Worm (Caenorhabditis elegans) whole organism, young adult: Measurements from ENCODE around the gene mog-5.

ENCODE experiments used
- B0261.1 ChIP-seq: sonication (generic microtip); optimal IDR thresholded peaks from 2 replicates; lab custom pipeline; 2016; ENCODE audit warnings: mild to moderate bottlenecking, missing genetic modification characterization, moderate library complexity, missing compliant biosample characterization
- B0336.3 ChIP-seq: fragments of 200-800 bp; sonication (Bioruptor generic); IDR thresholded peaks from 2 replicates; pipeline ENCODE4 v1.3.6; 2022; ENCODE audit warnings: missing genetic modification characterization, missing compliant biosample characterization
- C06A6.2 ChIP-seq: fragments of 200-800 bp; sonication (Bioruptor generic); conservative IDR thresholded peaks from 2 replicates; pipeline ENCODE4 v1.3.6; 2022; ENCODE audit warnings: missing genetic modification characterization, missing compliant biosample characterization
- C17E4.6 ChIP-seq: fragments of 200-800 bp; sonication (Bioruptor generic); IDR thresholded peaks from 2 replicates; pipeline ENCODE4 v1.3.6; 2022; ENCODE audit warnings: missing genetic modification reagents, missing genetic modification characterization, missing compliant biosample characterization
- F10E7.11 ChIP-seq: sonication (generic microtip); optimal IDR thresholded peaks from 2 replicates; lab custom pipeline; 2017; ENCODE audit warnings: mild to moderate bottlenecking, missing genetic modification characterization, moderate library complexity, missing compliant biosample characterization
- F49E8.2 ChIP-seq: sonication (generic microtip); optimal IDR thresholded peaks from 3 replicates; lab custom pipeline; 2017; ENCODE audit warnings: missing genetic modification characterization, mild to moderate bottlenecking, missing compliant biosample characterization, antibody characterized with exemption, moderate library complexity; ENCODE audit not compliant: insufficient read depth
- F55B11.4 ChIP-seq: sonication (generic microtip); optimal IDR thresholded peaks from 2 replicates; lab custom pipeline; 2016; ENCODE audit warnings: missing compliant biosample characterization, missing genetic modification characterization, borderline replicate concordance; ENCODE audit not compliant: insufficient read depth
- F57A8.1 ChIP-seq: fragments of 200-800 bp; sonication (Bioruptor generic); optimal IDR thresholded peaks from 2 replicates; lab custom pipeline; 2018; ENCODE audit warnings: mild to moderate bottlenecking, missing genetic modification characterization, moderate library complexity, missing compliant biosample characterization
- K12H6.12 ChIP-seq: fragments of 200-800 bp; sonication (Bioruptor generic); optimal IDR thresholded peaks from 2 replicates; lab custom pipeline; 2018; ENCODE audit warnings: mild to moderate bottlenecking, missing genetic modification characterization, missing compliant biosample characterization
- T07F8.4 ChIP-seq: sonication (generic microtip); optimal IDR thresholded peaks from 2 replicates; lab custom pipeline; 2016; ENCODE audit warnings: mild to moderate bottlenecking, missing genetic modification characterization, moderate library complexity, missing compliant biosample characterization
- Y56A3A.18 ChIP-seq: fragments of 200-800 bp; sonication (Bioruptor generic); IDR thresholded peaks from 2 replicates; pipeline ENCODE4 v1.3.6; 2022; ENCODE audit warnings: missing genetic modification reagents, missing genetic modification characterization, missing compliant biosample characterization
- Y67H2A.10 ChIP-seq: fragments of 200-800 bp; sonication (Bioruptor generic); conservative IDR thresholded peaks from 2 replicates; pipeline ENCODE4 v1.3.6; 2022; ENCODE audit warnings: missing genetic modification reagents, missing genetic modification characterization, missing compliant biosample characterization
- atf-7 ChIP-seq: sonication (generic microtip); optimal IDR thresholded peaks from 2 replicates; lab custom pipeline; 2017; ENCODE audit warnings: mild to moderate bottlenecking, missing genetic modification characterization, missing compliant biosample characterization
- bed-1 ChIP-seq: fragments of 200-800 bp; sonication (Bioruptor generic); IDR thresholded peaks from 2 replicates; pipeline ENCODE4 v1.3.6; 2022; ENCODE audit warnings: missing genetic modification reagents, missing genetic modification characterization, missing compliant biosample characterization
- chd-7 ChIP-seq: sonication (generic microtip); optimal IDR thresholded peaks from 2 replicates; lab custom pipeline; 2016; ENCODE audit warnings: mild to moderate bottlenecking, missing genetic modification characterization, moderate library complexity, missing compliant biosample characterization
- dox-1 ChIP-seq: fragments of 200-800 bp; sonication (Bioruptor generic); IDR thresholded peaks from 2 replicates; pipeline ENCODE4 v1.3.6; 2022; ENCODE audit warnings: missing genetic modification reagents, missing genetic modification characterization, missing compliant biosample characterization
- efl-1 ChIP-seq: fragments of 150-350 bp; optimal IDR thresholded peaks from 2 replicates; lab custom pipeline; 2014; ENCODE audit warnings: missing biosample characterization, missing genetic modification reagents, missing genetic modification characterization
- ekl-4 ChIP-seq: fragments of 200-800 bp; sonication (Bioruptor generic); IDR thresholded peaks from 2 replicates; pipeline ENCODE4 v1.3.6; 2022; ENCODE audit warnings: missing genetic modification reagents, missing genetic modification characterization, missing compliant biosample characterization
- hlh-12 ChIP-seq: sonication (generic microtip); optimal IDR thresholded peaks from 2 replicates; lab custom pipeline; 2016; ENCODE audit warnings: missing genetic modification characterization, missing compliant biosample characterization
- hlh-26 ChIP-seq: fragments of 200-800 bp; sonication (Bioruptor generic); conservative IDR thresholded peaks from 2 replicates; pipeline ENCODE4 v1.3.6; 2022; ENCODE audit warnings: missing genetic modification reagents, missing genetic modification characterization, missing compliant biosample characterization
- hmg-1.2 ChIP-seq: fragments of 200-800 bp; sonication (Bioruptor generic); IDR thresholded peaks from 2 replicates; pipeline ENCODE4 v1.3.6; 2022; ENCODE audit warnings: missing genetic modification reagents, missing genetic modification characterization, missing compliant biosample characterization
- hmg-20 ChIP-seq: fragments of 200-800 bp; sonication (Bioruptor generic); IDR thresholded peaks from 2 replicates; pipeline ENCODE4 v1.3.6; 2022; ENCODE audit warnings: missing genetic modification reagents, missing genetic modification characterization, missing compliant biosample characterization
- lag-1 ChIP-seq: fragments of 200-800 bp; sonication (Bioruptor generic); IDR thresholded peaks from 2 replicates; pipeline ENCODE4 v1.3.6; 2022; ENCODE audit warnings: missing genetic modification reagents, missing genetic modification characterization, missing compliant biosample characterization
- let-526 ChIP-seq: fragments of 200-800 bp; sonication (Bioruptor generic); IDR thresholded peaks from 2 replicates; pipeline ENCODE4 v1.3.6; 2022; ENCODE audit warnings: missing genetic modification reagents, missing genetic modification characterization, missing compliant biosample characterization
- lin-35 ChIP-seq, 3 experiments: fragments of 150-350 bp in 2 of 3; sonication (generic microtip) in 1 of 3; optimal IDR thresholded peaks; 2 replicates each; lab custom pipeline; 2014 to 2018; ENCODE audit warnings: missing biosample characterization in 3 of 3, missing genetic modification characterization in 3 of 3, missing genetic modification reagents in 3 of 3
- lin-40 ChIP-seq: sonication (generic microtip); optimal IDR thresholded peaks from 2 replicates; lab custom pipeline; 2016; ENCODE audit warnings: missing genetic modification characterization, mild to moderate bottlenecking, missing compliant biosample characterization, missing genotype, missing genetic modification reagents
- lsl-1 ChIP-seq: fragments of 200-800 bp; sonication (Bioruptor generic); optimal IDR thresholded peaks from 2 replicates; lab custom pipeline; 2018; ENCODE audit warnings: mild to moderate bottlenecking, missing genetic modification characterization, moderate library complexity, missing compliant biosample characterization
- lsy-27 ChIP-seq: sonication (generic microtip); optimal IDR thresholded peaks from 2 replicates; lab custom pipeline; 2017; ENCODE audit warnings: missing genetic modification characterization, mild to moderate bottlenecking, missing compliant biosample characterization, antibody characterized with exemption, missing genotype, borderline replicate concordance; ENCODE audit not compliant: insufficient read depth
- madf-3 ChIP-seq: fragments of 200-800 bp; sonication (Bioruptor generic); IDR thresholded peaks from 2 replicates; pipeline ENCODE4 v1.3.6; 2022; ENCODE audit warnings: missing genetic modification reagents, missing genetic modification characterization, missing compliant biosample characterization
- nfya-1 ChIP-seq: sonication (generic microtip); optimal IDR thresholded peaks from 2 replicates; lab custom pipeline; 2017; ENCODE audit warnings: antibody characterized with exemption, missing compliant biosample characterization, missing genetic modification characterization, borderline replicate concordance; ENCODE audit not compliant: insufficient read depth
- nfyb-1 ChIP-seq: fragments of 200-800 bp; sonication (Bioruptor generic); IDR thresholded peaks from 2 replicates; pipeline ENCODE4 v1.3.6; 2022; ENCODE audit warnings: missing genetic modification reagents, missing genetic modification characterization, missing compliant biosample characterization
- nhr-27 ChIP-seq: fragments of 200-800 bp; sonication (Bioruptor generic); optimal IDR thresholded peaks from 2 replicates; lab custom pipeline; 2018; ENCODE audit warnings: mild to moderate bottlenecking, missing genetic modification characterization, moderate library complexity, missing compliant biosample characterization
- nhr-90 ChIP-seq: sonication (generic microtip); optimal IDR thresholded peaks from 2 replicates; lab custom pipeline; 2016; ENCODE audit warnings: missing genotype, mild to moderate bottlenecking, missing genetic modification characterization, missing compliant biosample characterization
- rec-8 ChIP-seq, 2 experiments: sonication (generic microtip); optimal IDR thresholded peaks; 2 replicates each; lab custom pipeline; 2016; ENCODE audit warnings: mild to moderate bottlenecking in 2 of 2, missing genetic modification characterization in 2 of 2, missing genetic modification reagents in 2 of 2, missing genotype in 2 of 2, missing biosample characterization in 1 of 2, missing compliant biosample characterization in 1 of 2, moderate library complexity in 1 of 2
- sea-2 ChIP-seq: fragments of 200-800 bp; sonication (Bioruptor generic); IDR thresholded peaks from 2 replicates; pipeline ENCODE4 v1.3.6; 2022; ENCODE audit warnings: missing genetic modification characterization, missing compliant biosample characterization
- snpc-1.3 ChIP-seq: sonication (generic microtip); optimal IDR thresholded peaks from 2 replicates; lab custom pipeline; 2017; ENCODE audit warnings: missing genetic modification characterization, mild to moderate bottlenecking, missing compliant biosample characterization, antibody characterized with exemption, moderate library complexity, missing genotype, missing genetic modification reagents; ENCODE audit not compliant: insufficient read depth
- tbx-9 ChIP-seq: sonication (generic microtip); optimal IDR thresholded peaks from 2 replicates; lab custom pipeline; 2016; ENCODE audit warnings: borderline replicate concordance, missing genetic modification characterization, inconsistent platforms, missing compliant biosample characterization
- unc-130 ChIP-seq: sonication (generic microtip); optimal IDR thresholded peaks from 2 replicates; lab custom pipeline; 2016; ENCODE audit warnings: missing genetic modification reagents, missing genetic modification characterization, missing compliant biosample characterization
- ztf-25 ChIP-seq: fragments of 200-800 bp; sonication (Bioruptor generic); IDR thresholded peaks from 2 replicates; pipeline ENCODE4 v1.3.6; 2022; ENCODE audit warnings: missing genetic modification reagents, missing genetic modification characterization, missing compliant biosample characterization

Gene mog-5

ce11 chrII:5446506-5446905 lies 47.2 kb downstream of the mog-5 start, which contains the start of gene nmr-1:
Gene nmr-1 (minus strand): TSS chrII:5446606.
- TF ChIP-seq atf-7 (tag; lab: Kevin White, UChicago) (no peak), snpc-1.3 (tag; lab: Kevin White, UChicago) (no peak), rec-8 (tag; optimal IDR thresholded peaks at IDR 0.05; lab: Kevin White, UChicago) (no peak), Y56A3A.18 (no peak), chd-7 (tag; lab: Kevin White, UChicago) (no peak), lag-1 (GFP tag; lab: Robert Waterston, UW) (no peak), efl-1 (GFP tag; lab: Kevin White, UChicago) (no peak), tbx-9 (tag; lab: Kevin White, UChicago) (no peak), C06A6.2 (GFP tag; lab: Robert Waterston, UW) (no peak), B0261.1 (tag; lab: Kevin White, UChicago) (no peak), nhr-27 (no peak), madf-3 (GFP tag; lab: Robert Waterston, UW) (no peak), ekl-4 (GFP tag; lab: Robert Waterston, UW) (no peak), hlh-12 (no peak), nhr-90 (tag; lab: Kevin White, UChicago) (no peak), let-526 (GFP tag; lab: Robert Waterston, UW) (no peak), B0336.3 (GFP tag; lab: Robert Waterston, UW) (no peak), lsl-1 (GFP tag; lab: Kevin White, UChicago) (no peak)

- no peak for TF ChIP-seq F10E7.11 (tag; lab: Kevin White, UChicago)
- TF ChIP-seq B0261.1 (tag; lab: Kevin White, UChicago): no peak
- TF ChIP-seq let-526 (GFP tag; lab: Robert Waterston, UW): no peak
- no peak for TF ChIP-seq nfya-1 (tag; lab: Kevin White, UChicago)
- no peak for TF ChIP-seq F49E8.2
- no peak for TF ChIP-seq madf-3 (GFP tag; lab: Robert Waterston, UW)
- no peak for TF ChIP-seq hmg-20 (GFP tag; lab: Robert Waterston, UW)
- TF ChIP-seq lin-40 (tag; lab: Kevin White, UChicago): no peak
- no peak for TF ChIP-seq nhr-27
- no peak for TF ChIP-seq lsy-27 (tag; lab: Kevin White, UChicago)
- no peak for TF ChIP-seq sea-2 (GFP tag; lab: Robert Waterston, UW)
- TF ChIP-seq ztf-25 (GFP tag; lab: Robert Waterston, UW): no peak
- no peak for TF ChIP-seq C17E4.6 (GFP tag; lab: Robert Waterston, UW)
- TF ChIP-seq hmg-1.2 (GFP tag; lab: Robert Waterston, UW): no peak
- TF ChIP-seq unc-130: no peak
- no peak for TF ChIP-seq hlh-26 (GFP tag; lab: Robert Waterston, UW)
- no peak for TF ChIP-seq bed-1 (GFP tag; lab: Robert Waterston, UW)
These were observed 48.0 kb downstream of the mog-5 start, which contains the start of gene cex-1 for ce11 chrII:5447381-5447780. Gene cex-1 (plus strand): TSS chrII:5447681.

- TF ChIP-seq F55B11.4 (no peak), C06A6.2 (GFP tag; lab: Robert Waterston, UW) (no peak), F57A8.1 (GFP tag; lab: Kevin White, UChicago) (no peak), K12H6.12 (tag; lab: Kevin White, UChicago) (no peak), lin-35 (GFP tag; optimal IDR thresholded peaks at IDR 0.05; lab: Kevin White, UChicago) (no peak), dox-1 (GFP tag; lab: Robert Waterston, UW) (no peak), nfyb-1 (no peak), Y67H2A.10 (GFP tag; lab: Robert Waterston, UW) (no peak), ekl-4 (GFP tag; lab: Robert Waterston, UW) (no peak), T07F8.4 (tag; lab: Kevin White, UChicago) (no peak)
- TF ChIP-seq, all 124 proteins: peak for 0
These were observed 49.9 kb downstream of the mog-5 start for ce11 chrII:5449219-5449618.
